Worm (Caenorhabditis elegans): ENCODE results near the gene ets-10.

ce11 chrX:4289805-4290204 lies 5.8 kb downstream of the ets-10 start:
- TF ChIP-seq R02D3.7 (tag; optimal IDR thresholded peaks at IDR 0.05): no peak
- no peak for TF ChIP-seq pha-4 (GFP tag; IDR thresholded peaks at IDR 0.05)
- TF ChIP-seq pha-4 (tag; optimal IDR thresholded peaks at IDR 0.05): no peak
- no peak for TF ChIP-seq fkh-10 (GFP tag; optimal IDR thresholded peaks at IDR 0.05)
- no peak for TF ChIP-seq tag-97 (GFP tag; IDR thresholded peaks at IDR 0.05)
- no peak for TF ChIP-seq aly-2 (tag; optimal IDR thresholded peaks at IDR 0.05)
- no peak for TF ChIP-seq dpl-1 (GFP tag; optimal IDR thresholded peaks at IDR 0.05)
- peak in 1 of 2 experiments; percentile 57 for TF ChIP-seq unc-62 (GFP tag; optimal IDR thresholded peaks at IDR 0.05 in 1 of 2)
- no peak for TF ChIP-seq unc-62 (tag; optimal IDR thresholded peaks at IDR 0.05)
- TF ChIP-seq lsy-2 (tag; optimal IDR thresholded peaks at IDR 0.05): no peak
- no peak for TF ChIP-seq nhr-28 (tag; optimal IDR thresholded peaks at IDR 0.05)
- TF ChIP-seq unc-130 (GFP tag; optimal IDR thresholded peaks at IDR 0.05): no peak
